Fruit fly (Drosophila melanogaster) whole organism, larva: ENCODE measurements around the gene Sas-6.

ENCODE experiments used
- noc ChIP-seq: fragments of 200-800 bp; sonication (Bioruptor generic); optimal IDR thresholded peaks from 3 replicates; lab custom pipeline; 2019; ENCODE audit warnings: missing biosample characterization, mild to moderate bottlenecking, missing genetic modification characterization, moderate library complexity

The Sas-6 gene

DNA sequence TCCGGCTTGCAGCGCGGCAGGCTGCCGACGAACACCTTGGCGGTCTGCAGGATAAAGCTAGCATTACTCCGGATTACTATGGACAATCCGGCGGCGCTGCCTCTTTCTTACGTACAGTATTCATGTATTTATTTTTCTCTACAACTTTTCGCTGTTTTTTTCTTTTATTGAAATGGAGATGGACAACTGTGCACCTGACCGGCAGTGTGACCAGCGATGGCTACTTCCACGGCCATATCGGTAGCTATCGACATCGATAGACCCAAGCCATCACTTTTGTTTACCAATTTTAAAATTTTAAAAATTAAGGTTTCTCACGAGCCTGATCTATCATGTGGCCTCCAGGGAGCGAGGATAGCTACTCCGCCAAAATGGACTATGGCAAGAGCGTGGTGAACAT lies at the start of gene Sas-6, which contains the start of gene CG7903:
Sas-6 (plus strand) TSS at position 323 of the 400 bp plus-strand sequence.
CG7903 (minus strand) TSS at position 197 of the 400 bp plus-strand sequence.
- no peak for TF ChIP-seq noc

- TF ChIP-seq noc, result no peak
These were observed 35.8 kb upstream of the Sas-6 start for dm6 chr3R:29959329-29959728.

- TF ChIP-seq noc, result no peak
These were observed 32.1 kb upstream of the Sas-6 start for dm6 chr3R:29963102-29963501.

DNA sequence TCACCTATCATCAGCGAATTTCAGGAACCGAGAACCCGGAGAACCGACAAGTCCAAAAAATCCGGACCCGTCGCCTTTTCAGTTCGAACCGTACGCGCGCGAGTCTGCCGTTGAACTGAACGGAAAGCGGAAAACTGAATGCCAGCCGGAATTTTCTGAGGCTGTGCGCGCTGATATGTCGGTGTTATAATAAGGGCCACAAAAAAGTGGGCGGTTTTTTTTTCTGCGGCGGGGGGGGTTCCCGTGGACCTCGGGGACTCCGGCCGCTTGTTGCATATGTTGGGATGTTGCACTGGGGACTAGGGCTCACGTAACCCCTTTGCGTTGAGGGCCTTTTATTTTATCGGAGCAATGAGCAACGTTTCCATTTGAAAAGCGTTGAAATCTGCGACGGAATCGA lies 25.8 kb upstream of the Sas-6 start, which contains the start of gene TkR99D:
TkR99D (minus strand) TSS at position 101 of the 400 bp plus-strand sequence.
- no peak for TF ChIP-seq noc

DNA sequence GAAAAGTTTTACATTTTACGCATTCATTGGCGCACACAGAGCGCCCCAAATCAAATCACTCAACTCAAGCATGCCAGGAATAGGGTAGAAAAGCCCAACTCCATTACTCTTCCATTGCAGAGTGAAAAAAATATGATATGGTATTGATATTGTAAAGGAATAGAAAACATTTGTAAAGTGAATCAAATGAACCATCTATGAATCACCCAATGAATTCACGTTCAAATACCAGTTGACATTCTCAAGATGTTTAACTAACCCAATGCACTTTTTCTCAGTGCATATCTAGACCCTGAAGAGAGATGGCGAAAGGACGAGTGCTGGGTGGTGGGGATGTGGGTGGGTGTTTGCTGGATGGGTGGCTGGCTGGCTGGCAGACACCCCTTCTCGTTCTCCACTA lies 16.6 kb upstream of the Sas-6 start:
- no peak for TF ChIP-seq noc

DNA sequence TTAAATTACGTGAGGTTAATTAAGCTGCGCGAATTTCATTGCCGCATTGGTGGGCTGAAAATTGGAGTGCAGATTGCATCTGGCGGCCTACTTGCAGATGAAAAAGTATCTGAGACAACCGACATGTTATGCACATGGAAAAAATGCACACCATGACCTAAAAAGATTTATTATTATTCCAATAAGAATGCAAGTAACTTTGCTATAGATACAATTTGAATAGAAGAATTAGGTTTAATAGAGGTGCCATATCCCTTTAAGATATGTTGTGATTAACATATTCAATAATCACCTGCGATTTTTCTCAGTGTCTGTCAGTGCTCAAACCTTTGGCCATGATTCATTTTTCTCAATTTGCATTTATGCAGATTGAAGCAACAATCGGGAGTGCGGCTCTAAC lies 13.7 kb upstream of the Sas-6 start:
- TF ChIP-seq noc, result no peak

DNA sequence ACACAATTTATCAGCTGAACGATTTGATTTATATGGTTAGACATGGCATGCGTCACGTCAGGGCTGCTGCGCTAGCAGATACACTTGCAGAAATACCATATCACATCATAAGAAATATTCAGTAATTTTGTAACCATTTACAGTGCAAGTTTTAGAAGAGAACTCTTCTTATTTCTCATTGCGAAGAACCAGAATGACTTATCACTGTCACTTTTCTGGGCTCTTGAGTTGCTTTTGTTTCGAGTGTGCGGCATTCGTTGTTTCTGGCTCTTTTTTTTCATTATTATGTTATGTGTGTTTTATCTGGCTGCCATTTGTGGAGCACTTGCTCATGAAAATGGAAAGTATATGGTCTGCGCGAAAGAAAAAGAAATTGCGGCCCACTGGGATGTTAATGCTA lies 13.1 kb upstream of the Sas-6 start:
- no peak for TF ChIP-seq noc

DNA sequence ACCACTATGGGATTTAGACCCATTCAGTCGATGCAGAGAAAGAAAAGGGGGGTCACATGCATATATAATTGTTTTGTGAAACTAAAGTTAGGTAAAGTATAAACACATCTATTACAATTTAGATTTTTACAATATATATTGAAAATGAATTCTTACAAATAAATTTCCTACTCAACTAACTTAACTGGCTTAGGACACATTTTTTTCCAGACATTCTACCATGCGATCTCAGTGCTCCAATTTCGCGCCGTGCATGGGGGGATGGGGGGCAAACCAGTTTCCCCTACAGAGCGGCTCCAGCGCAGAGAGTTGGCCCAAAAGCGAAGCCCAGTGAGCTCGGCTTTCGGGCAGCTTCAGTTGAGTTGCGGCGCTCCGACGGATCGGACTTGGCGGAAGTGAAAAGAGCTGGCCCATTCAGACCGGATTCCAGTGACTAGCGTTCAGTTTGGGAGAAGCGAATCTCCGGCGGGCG lies 12.0 kb upstream of the Sas-6 start, which contains the start of gene CG7896:
CG7896 (plus strand) TSS at position 354 of the 472 bp plus-strand sequence.
- peak; percentile 75 for TF ChIP-seq noc

dm6 chr3R:29983886-29984285 lies 11.3 kb upstream of the Sas-6 start:
- TF ChIP-seq noc, result no peak

DNA sequence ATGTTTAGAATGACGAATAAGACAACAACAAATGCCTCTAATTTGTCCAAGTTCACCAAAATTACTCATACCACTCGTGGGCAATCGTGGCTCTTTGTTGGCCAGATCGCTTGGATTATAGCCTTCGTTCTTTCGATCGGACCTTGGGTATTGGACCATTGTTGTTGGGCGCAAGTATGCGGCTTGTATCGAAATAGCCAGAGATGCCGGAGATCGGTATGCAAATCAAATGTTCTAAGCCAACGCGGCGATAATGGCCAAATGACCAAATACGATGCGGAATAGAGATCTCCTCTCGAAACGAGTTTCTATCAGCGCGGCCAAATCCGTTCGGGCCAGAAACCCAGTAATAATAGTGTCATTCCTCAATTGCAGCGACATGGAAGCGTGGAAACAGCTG lies 9.9 kb upstream of the Sas-6 start:
- TF ChIP-seq noc, result no peak

DNA sequence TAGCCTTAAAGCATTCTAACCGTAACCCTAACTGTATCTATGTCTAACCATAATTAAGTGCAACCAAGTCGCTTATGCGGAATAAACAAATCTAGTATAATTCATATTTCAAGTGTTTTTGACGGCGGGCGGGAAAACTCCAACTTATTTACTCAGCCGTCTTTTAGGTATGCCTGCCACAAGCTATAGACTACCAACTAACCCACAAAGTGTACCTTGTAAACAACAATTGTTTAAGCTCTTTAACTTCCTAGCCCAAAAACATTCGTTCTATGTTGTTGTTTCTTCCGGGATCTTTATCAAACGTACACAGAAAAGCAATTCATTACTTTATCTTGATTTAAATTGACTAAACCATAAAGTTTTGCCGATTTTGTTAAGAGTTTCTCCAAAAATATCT lies 4.5 kb upstream of the Sas-6 start:
- no peak for TF ChIP-seq noc

DNA sequence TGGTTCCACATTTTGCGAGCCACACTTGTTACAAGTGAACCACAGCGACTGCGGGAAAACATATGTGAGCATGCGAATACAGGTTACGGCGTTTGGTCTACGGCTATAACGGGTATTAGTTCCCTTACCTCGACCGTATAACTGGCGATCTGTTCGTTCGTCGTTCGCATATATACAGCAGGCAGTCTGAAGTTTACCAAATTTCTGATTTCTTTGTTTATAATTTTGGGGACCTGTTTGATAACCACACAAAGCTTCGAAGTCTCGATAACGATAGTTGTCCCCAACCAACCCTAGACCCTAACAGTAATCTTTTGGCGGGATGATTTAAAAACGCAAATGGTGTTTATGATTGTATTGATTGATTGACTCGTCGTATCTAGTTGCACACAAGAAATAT lies 2.0 kb upstream of the Sas-6 start, which contains the start of gene Acph-1:
Acph-1 (minus strand) TSS at position 278 of the 400 bp plus-strand sequence.
- no peak for TF ChIP-seq noc

DNA sequence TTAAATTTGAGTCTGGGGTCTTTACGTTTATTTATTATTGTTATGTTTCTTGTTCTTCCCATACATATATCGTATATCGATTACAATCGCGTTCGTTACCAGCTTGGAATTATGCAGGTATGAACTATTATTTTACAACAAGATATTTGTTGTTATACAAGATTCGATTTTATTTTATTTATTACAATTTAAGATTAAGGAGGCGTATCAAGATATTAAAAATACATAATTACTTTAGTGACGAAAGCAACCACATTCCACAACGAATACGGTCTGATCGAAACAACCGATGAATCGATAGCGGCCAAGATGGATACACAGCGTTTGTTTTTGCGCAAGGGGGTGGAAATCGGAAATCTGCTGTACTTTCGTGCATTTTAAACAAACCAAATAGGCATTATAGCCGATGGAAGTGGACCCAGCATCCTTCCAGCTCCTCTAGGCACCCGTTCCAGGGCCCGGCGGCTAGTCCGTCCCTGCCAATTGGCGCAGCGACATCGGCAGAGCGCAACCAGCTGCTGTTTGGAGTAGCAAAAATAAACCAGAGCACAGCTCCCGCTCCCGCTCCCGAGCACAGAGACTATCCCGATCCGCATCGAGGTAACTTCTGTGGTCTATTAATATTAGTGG lies 2.6 kb downstream of the Sas-6 start, which contains the start of the genes CG15525 and CG11504:
CG15525 (minus strand) TSS at position 70 of the 630 bp plus-strand sequence.
CG11504 (plus strand) TSS at position 294 of the 630 bp plus-strand sequence.
- TF ChIP-seq noc, result no peak

DNA sequence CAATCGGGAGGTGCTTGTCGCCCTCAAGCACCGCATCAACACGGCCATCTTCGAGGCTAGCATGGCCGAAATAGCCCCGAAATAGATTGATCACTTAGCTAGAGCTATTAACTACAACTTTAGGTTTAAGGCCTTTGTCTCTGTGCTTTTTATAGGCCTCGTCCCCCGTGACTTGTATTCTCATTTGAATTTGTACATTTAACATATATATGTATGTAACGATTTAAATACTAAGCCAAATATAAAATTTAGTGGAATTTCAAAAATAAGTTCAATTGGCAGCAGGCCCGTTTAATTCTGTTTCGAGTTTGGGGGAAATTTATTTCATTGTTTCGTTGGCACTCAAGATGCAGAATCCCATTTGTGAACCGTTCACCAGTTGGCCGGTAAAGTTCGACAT lies 4.3 kb downstream of the Sas-6 start, which contains the start of gene CG34298:
CG34298 (plus strand) TSS at position 301 of the 400 bp plus-strand sequence.
- no peak for TF ChIP-seq noc

- no peak for TF ChIP-seq noc
These were observed 5.1 kb downstream of the Sas-6 start, which contains the start of gene Tace for dm6 chr3R:30000286-30000685. TSS of gene Tace (plus strand) at chr3R:30000530.

DNA sequence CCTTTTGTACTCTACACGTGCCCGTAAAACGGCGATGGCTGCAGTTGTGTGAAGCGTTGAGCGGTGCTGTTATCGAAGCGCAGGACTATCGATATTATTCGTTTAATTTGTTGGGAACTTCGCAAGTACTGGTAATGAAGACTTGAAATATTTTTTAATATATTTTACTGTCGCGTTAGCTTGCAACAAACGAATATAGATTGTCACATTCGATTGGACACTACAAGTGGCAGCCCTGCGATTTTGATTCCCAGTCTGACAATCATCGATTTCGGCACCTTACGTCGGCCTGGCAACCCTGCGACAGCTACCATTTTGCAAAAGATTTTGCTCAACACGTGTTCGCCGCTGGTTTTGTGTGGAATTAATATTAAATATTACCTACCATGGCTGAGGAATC lies 9.5 kb downstream of the Sas-6 start, which contains the start of the genes Nlp and Nph:
Nlp (plus strand) TSS at position 138 of the 400 bp plus-strand sequence.
Nph (minus strand) TSS at position 214 of the 400 bp plus-strand sequence.
- TF ChIP-seq noc, result peak; percentile 34

DNA sequence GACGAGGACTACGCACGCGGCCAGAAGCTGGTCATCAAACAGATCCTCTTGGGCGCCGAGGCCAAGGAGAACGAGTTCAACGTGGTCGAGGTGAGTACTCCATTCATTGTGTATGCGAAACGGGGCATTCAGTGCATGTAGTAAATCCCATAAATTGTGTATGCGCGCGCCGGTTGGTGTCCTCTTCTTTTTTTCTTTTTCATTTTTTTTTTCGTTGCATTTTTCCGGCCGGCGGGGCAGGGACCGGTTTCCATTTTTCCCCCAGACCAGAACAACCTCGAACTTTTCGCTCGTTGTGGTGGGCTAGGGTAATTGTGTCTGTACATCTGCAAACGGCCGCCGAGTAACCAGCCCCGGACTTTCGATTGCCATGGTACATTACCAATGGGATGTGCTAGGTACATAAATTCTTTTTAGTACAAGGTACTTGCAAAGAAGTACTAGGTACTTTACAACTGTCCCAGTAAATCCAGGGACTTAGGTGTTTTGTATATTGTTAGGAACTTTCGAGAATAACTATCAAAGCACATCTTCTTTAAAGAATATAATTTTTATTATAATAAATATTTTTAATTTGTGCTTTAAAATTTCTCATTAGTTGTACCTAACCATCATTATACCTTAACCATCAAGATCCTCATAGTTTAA lies 10.3 kb downstream of the Sas-6 start:
- TF ChIP-seq noc, result no peak
